Worm (Caenorhabditis elegans): ENCODE measurements around the gene E02H4.2.

E02H4.2 gene

ce11 chrX:14311583-14311982 is 30.2 kb upstream of the E02H4.2 start, which contains the start of gene mgrn-1:
TSS of gene mgrn-1 (minus strand) at chrX:14311683.
- TF ChIP-seq med-1 (GFP tag; optimal IDR thresholded peaks at IDR 0.05; ENCODE audit: insufficient read depth) (no peak), ztf-23 (GFP tag; IDR thresholded peaks at IDR 0.05) (no peak), tab-1 (GFP tag; IDR thresholded peaks at IDR 0.05) (no peak), ref-1 (GFP tag; conservative IDR thresholded peaks at IDR 0.05) (no peak), flt-1 (GFP tag; IDR thresholded peaks at IDR 0.05) (no peak), ztf-29 (GFP tag; IDR thresholded peaks at IDR 0.05) (no peak), klf-2 (GFP tag; conservative IDR thresholded peaks at IDR 0.05) (no peak), T22C8.4 (GFP tag; IDR thresholded peaks at IDR 0.05) (no peak), cog-1 (tag; optimal IDR thresholded peaks at IDR 0.05) (no peak)

- no peak for TF ChIP-seq cog-1 (tag; optimal IDR thresholded peaks at IDR 0.05)
- no peak for TF ChIP-seq ztf-29 (GFP tag; IDR thresholded peaks at IDR 0.05)
- TF ChIP-seq T22C8.4 (GFP tag; IDR thresholded peaks at IDR 0.05) = no peak
- TF ChIP-seq tab-1 (GFP tag; IDR thresholded peaks at IDR 0.05) = no peak
- no peak for TF ChIP-seq ztf-23 (GFP tag; IDR thresholded peaks at IDR 0.05)
- no peak for TF ChIP-seq klf-2 (GFP tag; conservative IDR thresholded peaks at IDR 0.05)
- TF ChIP-seq flt-1 (GFP tag; IDR thresholded peaks at IDR 0.05) = no peak
- TF ChIP-seq ref-1 (GFP tag; conservative IDR thresholded peaks at IDR 0.05) = no peak
- TF ChIP-seq med-1 (GFP tag; optimal IDR thresholded peaks at IDR 0.05; ENCODE audit: insufficient read depth) = no peak
Observed at ce11 chrX:14309656-14310055, 28.2 kb upstream of the E02H4.2 start.

- no peak for TF ChIP-seq ztf-29 (GFP tag; IDR thresholded peaks at IDR 0.05)
- no peak for TF ChIP-seq T22C8.4 (GFP tag; IDR thresholded peaks at IDR 0.05)
- TF ChIP-seq klf-2 (GFP tag; conservative IDR thresholded peaks at IDR 0.05) = no peak
- TF ChIP-seq ref-1 (GFP tag; conservative IDR thresholded peaks at IDR 0.05) = no peak
- TF ChIP-seq cog-1 (tag; optimal IDR thresholded peaks at IDR 0.05) = no peak
- TF ChIP-seq tab-1 (GFP tag; IDR thresholded peaks at IDR 0.05) = no peak
- TF ChIP-seq flt-1 (GFP tag; IDR thresholded peaks at IDR 0.05) = no peak
- no peak for TF ChIP-seq ztf-23 (GFP tag; IDR thresholded peaks at IDR 0.05)
- TF ChIP-seq med-1 (GFP tag; optimal IDR thresholded peaks at IDR 0.05; ENCODE audit: insufficient read depth) = no peak
Observed at ce11 chrX:14307667-14308066, 26.2 kb upstream of the E02H4.2 start, which contains the start of gene gphr-2. TSS of gene gphr-2 (minus strand) at chrX:14307767.

ce11 chrX:14303078-14303477 is 21.7 kb upstream of the E02H4.2 start, which contains the start of gene C11H1.5:
TSS of gene C11H1.5 (minus strand) at chrX:14303178.
- TF ChIP-seq ztf-23 (GFP tag; IDR thresholded peaks at IDR 0.05) = no peak
- TF ChIP-seq flt-1 (GFP tag; IDR thresholded peaks at IDR 0.05) = no peak
- no peak for TF ChIP-seq klf-2 (GFP tag; conservative IDR thresholded peaks at IDR 0.05)

ce11 chrX:14297209-14297608 is 15.8 kb upstream of the E02H4.2 start:
- TF ChIP-seq tab-1 (GFP tag; IDR thresholded peaks at IDR 0.05) (no peak), med-1 (GFP tag; optimal IDR thresholded peaks at IDR 0.05; ENCODE audit: insufficient read depth) (no peak), ref-1 (GFP tag; conservative IDR thresholded peaks at IDR 0.05) (no peak), ztf-23 (GFP tag; IDR thresholded peaks at IDR 0.05) (0 out of 2 replicates have a peak, but pooled peaks have one; percentile 17), ztf-29 (GFP tag; IDR thresholded peaks at IDR 0.05) (no peak), T22C8.4 (GFP tag; IDR thresholded peaks at IDR 0.05) (peak; percentile 93), cog-1 (tag; optimal IDR thresholded peaks at IDR 0.05) (peak; percentile 24), klf-2 (GFP tag; conservative IDR thresholded peaks at IDR 0.05) (no peak), flt-1 (GFP tag; IDR thresholded peaks at IDR 0.05) (peak; percentile 82)

ce11 chrX:14296559-14296958 is 15.1 kb upstream of the E02H4.2 start, which contains the start of gene madd-3:
TSS of gene madd-3 (minus strand) at chrX:14296659.
- TF ChIP-seq ref-1 (GFP tag; conservative IDR thresholded peaks at IDR 0.05) (no peak), ztf-29 (GFP tag; IDR thresholded peaks at IDR 0.05) (no peak), flt-1 (GFP tag; IDR thresholded peaks at IDR 0.05) (no peak), med-1 (GFP tag; optimal IDR thresholded peaks at IDR 0.05; ENCODE audit: insufficient read depth) (no peak), cog-1 (tag; optimal IDR thresholded peaks at IDR 0.05) (no peak), tab-1 (GFP tag; IDR thresholded peaks at IDR 0.05) (no peak), T22C8.4 (GFP tag; IDR thresholded peaks at IDR 0.05) (no peak), klf-2 (GFP tag; conservative IDR thresholded peaks at IDR 0.05) (no peak), ztf-23 (GFP tag; IDR thresholded peaks at IDR 0.05) (no peak)

ce11 chrX:14292632-14293031 is 11.2 kb upstream of the E02H4.2 start:
- TF ChIP-seq ref-1 (GFP tag; conservative IDR thresholded peaks at IDR 0.05) (no peak), flt-1 (GFP tag; IDR thresholded peaks at IDR 0.05) (no peak), med-1 (GFP tag; optimal IDR thresholded peaks at IDR 0.05; ENCODE audit: insufficient read depth) (no peak)

- no peak for TF ChIP-seq tab-1 (GFP tag; IDR thresholded peaks at IDR 0.05)
Observed at ce11 chrX:14289993-14290392, 8.6 kb upstream of the E02H4.2 start.

- no peak for TF ChIP-seq cog-1 (tag; optimal IDR thresholded peaks at IDR 0.05)
- TF ChIP-seq klf-2 (GFP tag; conservative IDR thresholded peaks at IDR 0.05) = no peak
- no peak for TF ChIP-seq med-1 (GFP tag; optimal IDR thresholded peaks at IDR 0.05; ENCODE audit: insufficient read depth)
- no peak for TF ChIP-seq ztf-23 (GFP tag; IDR thresholded peaks at IDR 0.05)
- no peak for TF ChIP-seq flt-1 (GFP tag; IDR thresholded peaks at IDR 0.05)
- no peak for TF ChIP-seq ztf-29 (GFP tag; IDR thresholded peaks at IDR 0.05)
- TF ChIP-seq T22C8.4 (GFP tag; IDR thresholded peaks at IDR 0.05) = no peak
Observed at ce11 chrX:14287888-14288287, 6.5 kb upstream of the E02H4.2 start.

- TF ChIP-seq ref-1 (GFP tag; conservative IDR thresholded peaks at IDR 0.05) = no peak
- TF ChIP-seq cog-1 (tag; optimal IDR thresholded peaks at IDR 0.05) = no peak
- TF ChIP-seq med-1 (GFP tag; optimal IDR thresholded peaks at IDR 0.05; ENCODE audit: insufficient read depth) = no peak
- TF ChIP-seq ztf-23 (GFP tag; IDR thresholded peaks at IDR 0.05) = no peak
- no peak for TF ChIP-seq klf-2 (GFP tag; conservative IDR thresholded peaks at IDR 0.05)
- no peak for TF ChIP-seq T22C8.4 (GFP tag; IDR thresholded peaks at IDR 0.05)
- no peak for TF ChIP-seq ztf-29 (GFP tag; IDR thresholded peaks at IDR 0.05)
- no peak for TF ChIP-seq flt-1 (GFP tag; IDR thresholded peaks at IDR 0.05)
- TF ChIP-seq tab-1 (GFP tag; IDR thresholded peaks at IDR 0.05) = no peak
Observed at ce11 chrX:14267781-14268180, 13.6 kb downstream of the E02H4.2 start, which contains the start of gene del-1. TSS of gene del-1 (plus strand) at chrX:14268081.

All from whole organism, midembryonic.